Fruit fly (Drosophila melanogaster): ENCODE measurements around the gene comm2.

Gene comm2

dm6 chr3L:15670455-15670854 is 29.2 kb downstream of the comm2 start (continued):
- no peak for TF ChIP-seq Hand (GFP tag; optimal IDR thresholded peaks at IDR 0.05)
- TF ChIP-seq CG32767 (GFP tag; IDR thresholded peaks at IDR 0.05) = no peak
- no peak for TF ChIP-seq CG10366 (GFP tag; IDR thresholded peaks at IDR 0.05)
- no peak for TF ChIP-seq aop (GFP tag; IDR thresholded peaks at IDR 0.05)
- TF ChIP-seq tll (GFP tag; optimal IDR thresholded peaks at IDR 0.05) = peak in 1 of 2 experiments; percentile 3
- no peak for TF ChIP-seq CG4328 (GFP tag; optimal IDR thresholded peaks at IDR 0.05)
- no peak for TF ChIP-seq CG4854 (GFP tag; optimal IDR thresholded peaks at IDR 0.05)
- TF ChIP-seq CG2889 (GFP tag; IDR thresholded peaks at IDR 0.05) = no peak
- TF ChIP-seq D19A (tag; optimal IDR thresholded peaks at IDR 0.05) = peak; percentile 34
- 0 out of 3 replicates have a peak, but pooled peaks have one; percentile 12 for TF ChIP-seq zfh1 (GFP tag; IDR thresholded peaks at IDR 0.05)
- TF ChIP-seq CG5953 (GFP tag; IDR thresholded peaks at IDR 0.05) = no peak
- TF ChIP-seq gro (GFP tag; optimal IDR thresholded peaks at IDR 0.05) = no peak
- peak; percentile 37 for TF ChIP-seq nmo (GFP tag; optimal IDR thresholded peaks at IDR 0.05)
- no peak for TF ChIP-seq stc (GFP tag; IDR thresholded peaks at IDR 0.05)
- no peak for TF ChIP-seq CrebB (tag; optimal IDR thresholded peaks at IDR 0.05)
- TF ChIP-seq NK7.1 (GFP tag; optimal IDR thresholded peaks at IDR 0.05) = no peak
- no peak for TF ChIP-seq NfI (GFP tag; optimal IDR thresholded peaks at IDR 0.05)
- no peak for TF ChIP-seq ranshi (GFP tag; IDR thresholded peaks at IDR 0.05)
- no peak for TF ChIP-seq Ravus (GFP tag; IDR thresholded peaks at IDR 0.05)
- TF ChIP-seq CG15011 (GFP tag; optimal IDR thresholded peaks at IDR 0.05) = no peak
- TF ChIP-seq grau (tag; optimal IDR thresholded peaks at IDR 0.05) = peak; percentile 30
- TF ChIP-seq CG4360 (GFP tag; IDR thresholded peaks at IDR 0.05) = no peak
- peak; percentile 12 for TF ChIP-seq az2 (GFP tag; optimal IDR thresholded peaks at IDR 0.05)
- no peak for TF ChIP-seq ssp (GFP tag; IDR thresholded peaks at IDR 0.05)
- no peak for TF ChIP-seq Blimp-1 (GFP tag; optimal IDR thresholded peaks at IDR 0.05)
- no peak for TF ChIP-seq ERR (GFP tag; optimal IDR thresholded peaks at IDR 0.05)
- TF ChIP-seq caup (GFP tag; optimal IDR thresholded peaks at IDR 0.05; ENCODE audit: severe bottlenecking) = no peak
- TF ChIP-seq CG6689 (GFP tag; IDR thresholded peaks at IDR 0.05) = 0 out of 2 replicates have a peak, but pooled peaks have one; percentile 13
- no peak for TF ChIP-seq Dek (tag; optimal IDR thresholded peaks at IDR 0.05)
- TF ChIP-seq salm (tag; optimal IDR thresholded peaks at IDR 0.05) = no peak
- TF ChIP-seq dimm (GFP tag; IDR thresholded peaks at IDR 0.05) = no peak
- TF ChIP-seq C15 (GFP tag; IDR thresholded peaks at IDR 0.05) = no peak
- no peak for TF ChIP-seq bowl (GFP tag; IDR thresholded peaks at IDR 0.05)
- TF ChIP-seq GATAe (GFP tag; conservative IDR thresholded peaks at IDR 0.05) = no peak
- TF ChIP-seq CG13775 (GFP tag; optimal IDR thresholded peaks at IDR 0.05) = peak; percentile 35
- no peak for TF ChIP-seq Vsx1 (GFP tag; optimal IDR thresholded peaks at IDR 0.05)
- no peak for TF ChIP-seq abd-A (tag; optimal IDR thresholded peaks at IDR 0.05)
- TF ChIP-seq gsb-n (tag; optimal IDR thresholded peaks at IDR 0.05) = peak; percentile 19
- no peak for TF ChIP-seq tx (GFP tag; optimal IDR thresholded peaks at IDR 0.05)
- TF ChIP-seq eve (GFP tag; optimal IDR thresholded peaks at IDR 0.05) = no peak
- no peak for TF ChIP-seq CG1647 (GFP tag; optimal IDR thresholded peaks at IDR 0.05)
- peak; percentile 8 for TF ChIP-seq CG8290 (GFP tag; optimal IDR thresholded peaks at IDR 0.05)
- no peak for TF ChIP-seq CG8290 (tag; optimal IDR thresholded peaks at IDR 0.05)
- TF ChIP-seq CG17802 (tag; optimal IDR thresholded peaks at IDR 0.05) = no peak
- no peak for TF ChIP-seq D19B (GFP tag; optimal IDR thresholded peaks at IDR 0.05)
- TF ChIP-seq TFAM (GFP tag; optimal IDR thresholded peaks at IDR 0.05) = no peak
- peak; percentile 6 for TF ChIP-seq CG7556 (GFP tag; optimal IDR thresholded peaks at IDR 0.05)
- TF ChIP-seq wek (GFP tag; optimal IDR thresholded peaks at IDR 0.05) = no peak
- no peak for TF ChIP-seq CG4730 (GFP tag; IDR thresholded peaks at IDR 0.05)
- TF ChIP-seq unpg (GFP tag; optimal IDR thresholded peaks at IDR 0.05) = no peak
- TF ChIP-seq CG1024 (GFP tag; IDR thresholded peaks at IDR 0.05) = no peak
- TF ChIP-seq sisA (GFP tag; IDR thresholded peaks at IDR 0.05) = no peak
